Fruit fly (Drosophila melanogaster) whole organism, prepupa: Measurements from ENCODE around the gene Obp83a.
A peak's percentile ranks its signal among the peaks of the same experiment; 100 is the strongest.

ENCODE experiments used
- CG10631 ChIP-seq: fragments of 200-800 bp; sonication (Bioruptor generic); optimal IDR thresholded peaks from 2 replicates; lab custom pipeline; 2016; ENCODE audit warnings: missing biosample characterization, missing genetic modification characterization
- CG11294 ChIP-seq: fragments of 200-800 bp; sonication (Bioruptor generic); IDR thresholded peaks from 2 replicates; pipeline ENCODE4 v1.3.6; 2022; ENCODE audit warnings: missing biosample characterization, missing genetic modification characterization
- CG15336 ChIP-seq: fragments of 200-800 bp; sonication (Bioruptor generic); IDR thresholded peaks from 2 replicates; pipeline ENCODE4 v1.3.6; 2022; ENCODE audit warnings: missing biosample characterization, missing genetic modification characterization
- CG1621 ChIP-seq: fragments of 200-800 bp; sonication (Bioruptor generic); optimal IDR thresholded peaks from 3 replicates; lab custom pipeline; 2018; ENCODE audit warnings: missing biosample characterization, mild to moderate bottlenecking, missing genetic modification characterization
- CG16779 ChIP-seq: fragments of 200-800 bp; sonication (Bioruptor generic); optimal IDR thresholded peaks from 3 replicates; lab custom pipeline; 2017; ENCODE audit warnings: missing biosample characterization, mild to moderate bottlenecking, missing genetic modification characterization
- CG3032 ChIP-seq: fragments of 200-800 bp; optimal IDR thresholded peaks from 2 replicates; lab custom pipeline; 2019; ENCODE audit warnings: missing biosample characterization, mild to moderate bottlenecking, missing genetic modification characterization, moderate library complexity
- CG31627 ChIP-seq: fragments of 200-800 bp; sonication (Bioruptor generic); optimal IDR thresholded peaks from 3 replicates; lab custom pipeline; 2016; ENCODE audit warnings: missing biosample characterization, missing genetic modification characterization
- CG32006 ChIP-seq: fragments of 200-800 bp; sonication (Bioruptor generic); optimal IDR thresholded peaks from 3 replicates; lab custom pipeline; 2017; ENCODE audit warnings: missing biosample characterization, mild to moderate bottlenecking, missing genetic modification characterization
- CG34406 ChIP-seq: fragments of 200-800 bp; sonication (Bioruptor generic); optimal IDR thresholded peaks from 3 replicates; lab custom pipeline; 2016; ENCODE audit warnings: missing biosample characterization, missing genetic modification characterization
- CG6163 ChIP-seq: fragments of 200-800 bp; sonication (Bioruptor generic); IDR thresholded peaks from 3 replicates; pipeline ENCODE4 v1.3.6; 2022; ENCODE audit warnings: missing biosample characterization, missing genetic modification characterization
- CG6808 ChIP-seq: fragments of 200-800 bp; sonication (Bioruptor generic); optimal IDR thresholded peaks from 3 replicates; lab custom pipeline; 2017; ENCODE audit warnings: missing biosample characterization, missing genetic modification characterization, mild to moderate bottlenecking, moderate library complexity, missing genetic modification reagents
- CG6854 ChIP-seq: fragments of 200-800 bp; sonication (Bioruptor generic); optimal IDR thresholded peaks from 2 replicates; lab custom pipeline; 2017; ENCODE audit warnings: missing biosample characterization, mild to moderate bottlenecking, missing genetic modification characterization
- CG8119 ChIP-seq: fragments of 200-800 bp; sonication (Bioruptor generic); IDR thresholded peaks from 3 replicates; pipeline ENCODE4 v1.3.6; 2022; ENCODE audit warnings: missing biosample characterization, missing genetic modification characterization
- CG9139 ChIP-seq: fragments of 200-800 bp; sonication (Bioruptor generic); optimal IDR thresholded peaks from 3 replicates; lab custom pipeline; 2017; ENCODE audit warnings: missing biosample characterization, mild to moderate bottlenecking, missing genetic modification characterization
- Eip75B ChIP-seq: fragments of 200-800 bp; sonication (Bioruptor generic); optimal IDR thresholded peaks from 3 replicates; lab custom pipeline; 2016; ENCODE audit warnings: missing biosample characterization, missing genetic modification characterization
- Eip78C ChIP-seq: fragments of 200-800 bp; sonication (Bioruptor generic); peaks from one replicate; lab custom pipeline; 2016; ENCODE audit warnings: missing biosample characterization, missing genetic modification characterization
- Eip93F ChIP-seq: fragments of 200-800 bp; sonication (Bioruptor generic); optimal IDR thresholded peaks from 2 replicates; lab custom pipeline; 2016; ENCODE audit warnings: missing biosample characterization, mild to moderate bottlenecking, missing genetic modification characterization
- Ets96B ChIP-seq: fragments of 200-800 bp; optimal IDR thresholded peaks from 2 replicates; lab custom pipeline; 2019; ENCODE audit warnings: missing biosample characterization, mild to moderate bottlenecking, missing genetic modification characterization, moderate library complexity
- Hr4 ChIP-seq: fragments of 200-800 bp; sonication (Bioruptor generic); optimal IDR thresholded peaks from 3 replicates; lab custom pipeline; 2016; ENCODE audit warnings: missing biosample characterization, missing genetic modification characterization
- Met ChIP-seq: fragments of 200-800 bp; sonication (Bioruptor generic); optimal IDR thresholded peaks from 3 replicates; lab custom pipeline; 2016; ENCODE audit warnings: missing biosample characterization, missing genetic modification characterization
- Sox102F ChIP-seq: fragments of 200-800 bp; sonication (Bioruptor generic); optimal IDR thresholded peaks from 2 replicates; lab custom pipeline; 2016; ENCODE audit warnings: missing biosample characterization, mild to moderate bottlenecking, missing genetic modification characterization
- acj6 ChIP-seq: fragments of 200-800 bp; sonication (Bioruptor generic); optimal IDR thresholded peaks from 3 replicates; lab custom pipeline; 2016; ENCODE audit warnings: missing biosample characterization, missing genetic modification characterization
- cyc ChIP-seq: fragments of 200-800 bp; sonication (Bioruptor generic); optimal IDR thresholded peaks from 3 replicates; lab custom pipeline; 2016; ENCODE audit warnings: missing biosample characterization, missing genetic modification characterization
- dsx ChIP-seq: fragments of 200-800 bp; optimal IDR thresholded peaks from 3 replicates; lab custom pipeline; 2019; ENCODE audit warnings: missing biosample characterization, mild to moderate bottlenecking, missing genetic modification characterization, moderate library complexity; ENCODE audit not compliant: poor library complexity, severe bottlenecking
- eg ChIP-seq: fragments of 200-800 bp; sonication (Bioruptor generic); IDR thresholded peaks from 3 replicates; pipeline ENCODE4 v1.3.6; 2022; ENCODE audit warnings: missing biosample characterization, missing genetic modification characterization
- esn ChIP-seq: fragments of 200-800 bp; sonication (Bioruptor generic); optimal IDR thresholded peaks from 2 replicates; lab custom pipeline; 2016; ENCODE audit warnings: missing biosample characterization, mild to moderate bottlenecking, missing genetic modification characterization, moderate library complexity
- fd59A ChIP-seq: fragments of 200-800 bp; sonication (Bioruptor generic); optimal IDR thresholded peaks from 2 replicates; lab custom pipeline; 2017; ENCODE audit warnings: missing biosample characterization, mild to moderate bottlenecking, missing genetic modification characterization, missing genetic modification reagents
- lz ChIP-seq: fragments of 200-800 bp; sonication (Bioruptor generic); optimal IDR thresholded peaks from 3 replicates; lab custom pipeline; 2016; ENCODE audit warnings: missing biosample characterization, missing genetic modification characterization
- pdm3 ChIP-seq: fragments of 200-800 bp; sonication (Bioruptor generic); optimal IDR thresholded peaks from 3 replicates; lab custom pipeline; 2016; ENCODE audit warnings: missing biosample characterization, missing genetic modification characterization
- ss ChIP-seq, 2 experiments: fragments of 200-800 bp; sonication (Bioruptor generic); optimal IDR thresholded peaks; 2 replicates in 1 of 2; 3 replicates in 1 of 2; lab custom pipeline; 2017 to 2018; ENCODE audit warnings: mild to moderate bottlenecking in 2 of 2, missing biosample characterization in 2 of 2, missing genetic modification characterization in 2 of 2, moderate library complexity in 1 of 2
- svp ChIP-seq: fragments of 200-800 bp; sonication (Bioruptor generic); peaks from one replicate; lab custom pipeline; 2016; ENCODE audit warnings: missing biosample characterization, missing genetic modification characterization
- topi ChIP-seq: fragments of 200-800 bp; sonication (Bioruptor generic); optimal IDR thresholded peaks from 3 replicates; lab custom pipeline; 2016; ENCODE audit warnings: missing biosample characterization, missing genetic modification characterization
- vri ChIP-seq: fragments of 200-800 bp; sonication (Bioruptor generic); optimal IDR thresholded peaks from 3 replicates; lab custom pipeline; 2016; ENCODE audit warnings: missing biosample characterization, mild to moderate bottlenecking, missing genetic modification characterization

The Obp83a gene

DNA sequence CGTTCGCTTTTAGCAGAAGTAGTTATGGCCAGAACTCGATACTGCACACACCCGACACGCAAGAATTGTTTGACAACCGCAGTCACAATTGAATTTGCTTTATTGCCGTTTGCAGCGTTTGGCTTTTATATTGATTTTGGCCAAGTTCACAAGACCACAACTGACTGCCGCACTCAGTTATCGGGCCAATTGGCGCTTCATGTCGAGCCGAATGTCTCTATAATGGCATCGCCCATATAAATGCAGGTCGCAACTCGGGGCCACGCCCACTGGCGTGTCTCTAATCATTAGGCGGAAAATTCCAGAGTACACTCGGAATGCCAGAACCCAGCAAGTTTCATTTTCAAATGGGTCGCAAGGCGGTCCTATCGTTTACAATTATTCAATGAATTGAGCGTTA lies at the start of gene Obp83a:
Gene Obp83a (minus strand): TSS at position 101 of the 400 bp plus-strand sequence.
- no peak for TF ChIP-seq Met
- no peak for TF ChIP-seq acj6 (GFP tag; lab: Kevin White, UChicago)
- no peak for TF ChIP-seq pdm3 (GFP tag; lab: Kevin White, UChicago)
- TF ChIP-seq CG6854 (GFP tag; lab: Kevin White, UChicago): no peak

DNA sequence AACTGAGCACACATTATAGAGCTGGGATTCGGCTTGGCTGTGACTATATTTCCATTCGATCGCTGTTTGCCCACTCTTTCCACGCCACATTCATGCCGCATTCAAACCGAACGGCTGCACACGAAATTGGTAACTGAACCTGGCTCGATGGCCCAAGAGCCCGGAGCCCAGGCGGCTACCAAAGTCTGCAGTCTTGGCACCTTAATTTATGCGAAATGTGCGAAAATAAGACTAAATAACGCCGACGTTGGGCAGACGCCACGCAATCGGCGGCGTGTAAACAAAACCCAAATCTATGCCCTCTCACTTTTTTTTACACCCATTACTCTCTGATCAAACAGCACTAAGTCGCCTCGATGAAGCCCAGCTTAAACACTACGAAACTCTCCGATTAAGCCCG lies 36.8 kb upstream of the Obp83a start, which contains the start of gene CG10280:
Gene CG10280 (minus strand): TSS at position 101 of the 400 bp plus-strand sequence.
- TF ChIP-seq Eip75B (GFP tag; lab: Kevin White, UChicago) (no peak), eg (GFP tag; lab: Robert Waterston, UW) (0 out of 3 replicates have a peak, but pooled peaks have one; percentile 4)

DNA sequence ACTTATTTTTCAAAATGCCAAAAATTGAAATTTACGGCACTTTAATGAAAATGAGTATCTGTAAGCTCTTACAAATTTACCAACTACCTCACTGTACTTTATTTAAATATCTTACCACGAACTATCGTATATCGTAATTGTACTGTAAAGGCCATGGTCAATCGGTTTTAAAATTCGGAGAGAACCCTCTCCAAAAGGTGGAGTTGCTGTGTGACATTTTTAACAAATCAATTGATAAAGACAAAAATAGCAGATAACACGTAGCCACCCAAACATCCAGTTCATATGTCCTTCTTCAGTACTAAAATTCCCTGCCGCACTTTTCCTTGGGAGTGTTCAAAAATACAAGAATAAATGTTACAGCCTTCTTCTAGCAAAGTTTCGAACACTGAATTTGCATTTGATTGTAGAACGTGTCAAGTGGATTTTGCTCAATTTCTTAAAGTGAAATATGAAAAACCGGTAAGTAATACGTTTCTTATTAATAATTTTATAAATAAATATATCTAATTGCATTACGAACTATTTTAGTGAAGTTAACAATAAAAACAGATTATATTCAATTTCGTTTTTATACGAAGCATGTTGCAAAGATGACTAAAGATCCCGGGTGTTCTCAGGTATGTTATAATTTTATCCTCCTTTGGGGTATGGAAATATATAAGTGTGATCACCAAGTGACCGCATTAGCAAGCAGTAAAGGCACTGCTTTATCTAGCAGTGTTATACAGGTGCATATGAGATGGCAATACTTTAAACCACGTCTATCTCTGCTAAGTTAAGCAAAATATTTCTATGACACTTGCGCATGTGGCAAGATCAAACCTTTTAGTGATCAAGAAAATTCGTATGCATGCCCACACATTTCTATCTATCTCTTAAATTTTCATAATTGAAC lies 34.7 kb upstream of the Obp83a start:
- TF ChIP-seq CG6163 (GFP tag; lab: Robert Waterston, UW) (no peak), ss (GFP tag; optimal IDR thresholded peaks at IDR 0.05; lab: Kevin White, UChicago) (no peak), Eip93F (no peak), CG32006 (GFP tag; lab: Kevin White, UChicago) (no peak), CG10631 (GFP tag; lab: Kevin White, UChicago) (no peak), CG31627 (GFP tag; lab: Kevin White, UChicago) (no peak), CG15336 (no peak)
- TF ChIP-seq, all 60 proteins: peak for 0

DNA sequence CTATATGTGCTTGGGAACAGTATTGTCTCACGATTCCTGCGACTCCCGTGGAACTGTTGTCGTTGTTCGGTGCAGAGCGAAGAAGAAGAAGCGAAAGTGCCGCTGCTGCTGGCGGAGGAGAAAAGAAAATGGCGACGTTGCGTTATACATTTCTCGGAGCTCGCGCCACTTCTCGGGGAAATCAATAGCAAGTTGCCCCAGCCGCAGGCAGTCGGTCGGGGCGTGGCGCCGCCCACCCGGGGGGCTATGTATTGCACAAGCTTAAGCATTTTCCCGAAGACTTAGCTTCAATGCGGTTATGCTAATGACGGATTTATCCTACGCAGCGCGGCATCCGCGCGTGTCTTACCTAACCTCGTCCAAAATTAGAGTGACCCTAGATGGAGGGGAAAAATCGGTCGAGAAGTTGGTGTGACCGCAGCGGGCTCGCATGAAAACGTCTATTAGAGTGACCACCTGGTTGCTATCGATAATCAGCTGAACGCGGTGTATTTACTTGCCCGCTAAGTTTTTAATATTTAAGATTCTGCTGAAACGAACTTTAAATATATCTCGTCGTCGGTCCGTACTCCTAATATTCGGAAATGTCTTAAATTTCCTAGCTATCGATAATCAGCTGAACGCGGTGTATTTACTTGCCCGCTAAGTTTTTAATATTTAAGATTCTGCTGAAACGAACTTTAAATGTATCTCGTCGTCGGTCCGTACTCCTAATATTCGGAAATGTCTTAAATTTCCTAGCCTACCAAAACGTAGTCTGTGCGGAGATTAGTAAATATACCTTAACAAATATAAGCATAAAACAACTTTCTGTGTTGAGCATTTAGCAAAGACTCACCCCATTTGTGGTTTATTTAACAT lies 33.4 kb upstream of the Obp83a start, which contains the start of gene Rm62:
Gene Rm62 (minus strand): TSS at position 378 of the 861 bp plus-strand sequence.
- TF ChIP-seq CG6808 (GFP tag; lab: Kevin White, UChicago): no peak
- no peak for TF ChIP-seq CG11294
- no peak for TF ChIP-seq CG31627 (GFP tag; lab: Kevin White, UChicago)
- no peak for TF ChIP-seq CG34406 (GFP tag; lab: Kevin White, UChicago)
- TF ChIP-seq lz (GFP tag; lab: Kevin White, UChicago): no peak
- no peak for TF ChIP-seq Hr4
- TF ChIP-seq Ets96B (tag; lab: Kevin White, UChicago): peak; percentile 23
- peak; percentile 36; the same call in 1 of the 2 replicates for TF ChIP-seq CG15336
- no peak for TF ChIP-seq fd59A (GFP tag; lab: Kevin White, UChicago)
- no peak for TF ChIP-seq cyc (GFP tag; lab: Kevin White, UChicago)
- TF ChIP-seq esn (GFP tag; lab: Kevin White, UChicago): peak; percentile 25
- no peak for TF ChIP-seq topi
- peak; percentile 20 for TF ChIP-seq CG3032 (tag; lab: Kevin White, UChicago)
- 0 out of 3 replicates have a peak, but pooled peaks have one; percentile 27 for TF ChIP-seq CG6163 (GFP tag; lab: Robert Waterston, UW)
- TF ChIP-seq ss (GFP tag; optimal IDR thresholded peaks at IDR 0.05; lab: Kevin White, UChicago): peak in 1 of 2 experiments; percentile 16
- no peak for TF ChIP-seq Eip75B (GFP tag; lab: Kevin White, UChicago)
- no peak for TF ChIP-seq Sox102F (GFP tag; lab: Kevin White, UChicago)
- TF ChIP-seq dsx (GFP tag; lab: Kevin White, UChicago): peak; percentile 0
- peak; percentile 75 for TF ChIP-seq svp (GFP tag; lab: Kevin White, UChicago)
- TF ChIP-seq Eip78C: peak; percentile 88
- peak; percentile 44; the same call in 1 of the 3 replicates for TF ChIP-seq CG8119 (GFP tag; lab: Robert Waterston, UW)
- TF ChIP-seq CG16779 (tag; lab: Kevin White, UChicago): peak; percentile 22
- TF ChIP-seq vri (GFP tag; lab: Kevin White, UChicago): peak; percentile 43
- peak; percentile 12; the same call in 1 of the 3 replicates for TF ChIP-seq eg (GFP tag; lab: Robert Waterston, UW)
- peak; percentile 13 for TF ChIP-seq CG1621 (tag; lab: Kevin White, UChicago)
- peak; percentile 32 for TF ChIP-seq CG9139 (GFP tag; lab: Kevin White, UChicago)
- TF ChIP-seq, all 60 proteins: peak for 15
